Worm (Caenorhabditis elegans) whole organism, late embryonic: Measurements from ENCODE around the gene clec-161.

ENCODE experiments used
- C08G9.2 ChIP-seq: sonication (generic microtip); optimal IDR thresholded peaks from 2 replicates; lab custom pipeline; 2016; ENCODE audit warnings: mild to moderate bottlenecking, missing genetic modification characterization, moderate library complexity, missing compliant biosample characterization
- ceh-14 ChIP-seq: sonication (generic microtip); optimal IDR thresholded peaks from 2 replicates; lab custom pipeline; 2016; ENCODE audit warnings: missing genotype, missing genetic modification characterization, missing compliant biosample characterization
- ceh-19 ChIP-seq: fragments of 200-800 bp; sonication (Bioruptor generic); optimal IDR thresholded peaks from 2 replicates; lab custom pipeline; 2018; ENCODE audit warnings: mild to moderate bottlenecking, missing genetic modification characterization, missing compliant biosample characterization
- ceh-2 ChIP-seq: sonication (generic microtip); optimal IDR thresholded peaks from 2 replicates; lab custom pipeline; 2016; ENCODE audit warnings: missing genotype, missing genetic modification characterization, missing compliant biosample characterization
- ceh-22 ChIP-seq: sonication (generic microtip); optimal IDR thresholded peaks from 2 replicates; lab custom pipeline; 2017; ENCODE audit warnings: missing biosample characterization, missing genetic modification characterization
- ceh-48 ChIP-seq: sonication (generic microtip); optimal IDR thresholded peaks from 2 replicates; lab custom pipeline; 2016; ENCODE audit warnings: missing genetic modification characterization, inconsistent platforms, missing compliant biosample characterization
- ceh-6 ChIP-seq: fragments of 200-800 bp; sonication (Bioruptor generic); optimal IDR thresholded peaks from 2 replicates; lab custom pipeline; 2018; ENCODE audit warnings: mild to moderate bottlenecking, missing genetic modification characterization, missing compliant biosample characterization
- che-1 ChIP-seq: sonication (generic microtip); optimal IDR thresholded peaks from 2 replicates; lab custom pipeline; 2016; ENCODE audit warnings: mild to moderate bottlenecking, missing genetic modification characterization, missing compliant biosample characterization
- dmd-4 ChIP-seq: sonication (generic microtip); optimal IDR thresholded peaks from 2 replicates; lab custom pipeline; 2016; ENCODE audit warnings: borderline replicate concordance, missing genetic modification characterization, missing compliant biosample characterization
- elt-2 ChIP-seq: sonication (generic microtip); optimal IDR thresholded peaks from 2 replicates; lab custom pipeline; 2016; ENCODE audit warnings: missing genetic modification reagents, missing genetic modification characterization, missing compliant biosample characterization
- eyg-1 ChIP-seq: sonication (generic microtip); optimal IDR thresholded peaks from 2 replicates; lab custom pipeline; 2016; ENCODE audit warnings: missing genotype, missing genetic modification characterization, missing compliant biosample characterization
- fax-1 ChIP-seq: sonication (generic microtip); optimal IDR thresholded peaks from 2 replicates; lab custom pipeline; 2016; ENCODE audit warnings: missing genotype, missing genetic modification characterization, missing compliant biosample characterization
- gmeb-2 ChIP-seq: sonication (generic microtip); optimal IDR thresholded peaks from 2 replicates; lab custom pipeline; 2016; ENCODE audit warnings: missing genetic modification characterization, inconsistent platforms, missing compliant biosample characterization
- hlh-15 ChIP-seq: sonication (generic microtip); optimal IDR thresholded peaks from 2 replicates; lab custom pipeline; 2016; ENCODE audit warnings: missing genetic modification characterization, missing compliant biosample characterization
- hlh-30 ChIP-seq: sonication (generic microtip); optimal IDR thresholded peaks from 2 replicates; lab custom pipeline; 2017; ENCODE audit warnings: antibody characterized with exemption, missing genetic modification characterization, missing compliant biosample characterization; ENCODE audit not compliant: insufficient read depth
- mec-3 ChIP-seq: sonication (generic microtip); optimal IDR thresholded peaks from 2 replicates; lab custom pipeline; 2016; ENCODE audit warnings: borderline replicate concordance, missing genetic modification characterization, missing compliant biosample characterization
- nfya-1 ChIP-seq: sonication (generic microtip); optimal IDR thresholded peaks from 2 replicates; lab custom pipeline; 2017; ENCODE audit warnings: missing genetic modification characterization, mild to moderate bottlenecking, missing compliant biosample characterization, antibody characterized with exemption, moderate library complexity
- nhr-11 ChIP-seq: fragments of 150-350 bp; optimal IDR thresholded peaks from 2 replicates; lab custom pipeline; 2014; ENCODE audit warnings: missing biosample characterization, missing genetic modification characterization
- npax-4 ChIP-seq: sonication (generic microtip); optimal IDR thresholded peaks from 2 replicates; lab custom pipeline; 2016; ENCODE audit warnings: missing genetic modification characterization, missing compliant biosample characterization
- odd-2 ChIP-seq: sonication (generic microtip); optimal IDR thresholded peaks from 2 replicates; lab custom pipeline; 2017; ENCODE audit warnings: antibody characterized with exemption, mild to moderate bottlenecking, missing genetic modification characterization, missing compliant biosample characterization
- pag-3 ChIP-seq: sonication (generic microtip); optimal IDR thresholded peaks from 2 replicates; lab custom pipeline; 2016; ENCODE audit warnings: missing compliant biosample characterization, missing genetic modification characterization, borderline replicate concordance
- pat-9 ChIP-seq: fragments of 200-800 bp; sonication (Bioruptor generic); optimal IDR thresholded peaks from 2 replicates; lab custom pipeline; 2018; ENCODE audit warnings: mild to moderate bottlenecking, missing genetic modification characterization, moderate library complexity, missing compliant biosample characterization
- pax-1 ChIP-seq: fragments of 150-350 bp; optimal IDR thresholded peaks from 2 replicates; lab custom pipeline; 2014; ENCODE audit warnings: missing biosample characterization, missing genetic modification characterization
- pha-2 ChIP-seq: sonication (generic microtip); optimal IDR thresholded peaks from 2 replicates; lab custom pipeline; 2017; ENCODE audit warnings: mild to moderate bottlenecking, missing genetic modification characterization, missing compliant biosample characterization
- pros-1 ChIP-seq: fragments of 150-350 bp; optimal IDR thresholded peaks from 2 replicates; lab custom pipeline; 2014; ENCODE audit warnings: missing biosample characterization, missing genetic modification reagents, missing genetic modification characterization
- sox-2 ChIP-seq: fragments of 200-800 bp; sonication (Bioruptor generic); IDR thresholded peaks from 2 replicates; pipeline ENCODE4 v1.3.6; 2022; ENCODE audit warnings: missing genetic modification reagents, missing genetic modification characterization, missing compliant biosample characterization
- unc-3 ChIP-seq, 2 experiments: fragments of 200-800 bp in 1 of 2; sonication (Bioruptor generic) in 1 of 2; sonication (generic microtip) in 1 of 2; conservative IDR thresholded peaks in 1 of 2; optimal IDR thresholded peaks in 1 of 2; 2 replicates each; pipeline versions ENCODE4 v1.3.6 to Lab custom; 2016 to 2022; ENCODE audit warnings: missing compliant biosample characterization in 2 of 2, missing genetic modification characterization in 2 of 2, missing genetic modification reagents in 1 of 2
- unc-42 ChIP-seq: sonication (generic microtip); optimal IDR thresholded peaks from 2 replicates; lab custom pipeline; 2016; ENCODE audit warnings: missing genotype, missing genetic modification characterization, missing compliant biosample characterization
- unc-55 ChIP-seq: sonication (generic microtip); optimal IDR thresholded peaks from 2 replicates; lab custom pipeline; 2017; ENCODE audit warnings: missing biosample characterization, missing genetic modification reagents, missing genetic modification characterization

clec-161 gene

ce11 chrIII:9592118-9592517 lies 16.4 kb downstream of the clec-161 start, which contains the start of gene acox-1.5:
acox-1.5 (minus strand) TSS chrIII:9592192.
- TF ChIP-seq unc-42 (tag; lab: Kevin White, UChicago) = no peak
- no peak for TF ChIP-seq ceh-22 (tag; lab: Kevin White, UChicago)
- no peak for TF ChIP-seq hlh-15

ce11 chrIII:9590212-9590611 lies 18.3 kb downstream of the clec-161 start:
- TF ChIP-seq fax-1 = no peak
- TF ChIP-seq elt-2 (tag; lab: Kevin White, UChicago) = peak; percentile 90

- TF ChIP-seq unc-55 (GFP tag; lab: Kevin White, UChicago) = no peak
- TF ChIP-seq unc-42 (tag; lab: Kevin White, UChicago) = peak; percentile 91
- TF ChIP-seq C08G9.2 = no peak
- no peak for TF ChIP-seq dmd-4
- TF ChIP-seq, all 69 proteins: peak for 1
Measured at ce11 chrIII:9585314-9585713, 23.2 kb downstream of the clec-161 start.

- TF ChIP-seq pha-2 (tag; lab: Kevin White, UChicago) = no peak
- TF ChIP-seq ceh-14 = peak; percentile 13
- TF ChIP-seq sox-2 (GFP tag; lab: Robert Waterston, UW) = no peak
- TF ChIP-seq fax-1 = no peak
- no peak for TF ChIP-seq ceh-2 (tag; lab: Kevin White, UChicago)
- no peak for TF ChIP-seq odd-2
- no peak for TF ChIP-seq ceh-19 (GFP tag; lab: Kevin White, UChicago)
- no peak for TF ChIP-seq eyg-1
- TF ChIP-seq pat-9 (tag; lab: Kevin White, UChicago) = no peak
- no peak for TF ChIP-seq mec-3 (tag; lab: Kevin White, UChicago)
- peak; percentile 57 for TF ChIP-seq unc-42 (tag; lab: Kevin White, UChicago)
- no peak for TF ChIP-seq elt-2 (tag; lab: Kevin White, UChicago)
- no peak for TF ChIP-seq unc-55 (GFP tag; lab: Kevin White, UChicago)
- TF ChIP-seq nhr-11 = no peak
- TF ChIP-seq gmeb-2 (tag; lab: Kevin White, UChicago) = no peak
- no peak for TF ChIP-seq pax-1
- no peak for TF ChIP-seq pag-3
Measured at ce11 chrIII:9583224-9583623, 25.3 kb downstream of the clec-161 start.

- TF ChIP-seq che-1 (tag; lab: Kevin White, UChicago) = no peak
- peak; percentile 16 for TF ChIP-seq elt-2 (tag; lab: Kevin White, UChicago)
Measured at ce11 chrIII:9582240-9582639, 26.3 kb downstream of the clec-161 start, which contains the start of gene C48B4.3. C48B4.3 (minus strand) TSS chrIII:9582388.

ce11 chrIII:9580039-9580891 lies 28.3 kb downstream of the clec-161 start, which contains the start of gene ced-7:
ced-7 (minus strand) TSS chrIII:9580089.
- TF ChIP-seq unc-55 (GFP tag; lab: Kevin White, UChicago) (no peak), elt-2 (tag; lab: Kevin White, UChicago) (no peak), hlh-30 (peak; percentile 84), ceh-48 (no peak), unc-3 (GFP tag; conservative IDR thresholded peaks at IDR 0.05; lab: Robert Waterston, UW) (no peak), unc-3 (tag; optimal IDR thresholded peaks at IDR 0.05; lab: Kevin White, UChicago) (no peak), odd-2 (no peak), fax-1 (no peak), pros-1 (tag; lab: Kevin White, UChicago) (no peak), ceh-6 (GFP tag; lab: Kevin White, UChicago) (no peak)
- TF ChIP-seq, all 69 proteins: peak for 1

ce11 chrIII:9570869-9571268 lies 37.7 kb downstream of the clec-161 start:
- TF ChIP-seq npax-4 (no peak), nfya-1 (tag; lab: Kevin White, UChicago) (peak; percentile 99)
